Fruit fly (Drosophila melanogaster) whole organism, embryonic: ENCODE data around the gene shi.

Experiments
- Antp ChIP-seq: fragments of 200-800 bp; sonication (Bioruptor generic); optimal IDR thresholded peaks from 3 replicates; lab custom pipeline; 2016; ENCODE audit warnings: missing biosample characterization, missing genetic modification characterization
- Atf-2 ChIP-seq: fragments of 200-800 bp; sonication (Bioruptor generic); optimal IDR thresholded peaks from 2 replicates; lab custom pipeline; 2016; ENCODE audit warnings: missing biosample characterization, missing genetic modification characterization
- BtbVII ChIP-seq: fragments of 200-800 bp; sonication (Bioruptor generic); optimal IDR thresholded peaks from 3 replicates; lab custom pipeline; 2017; ENCODE audit warnings: missing biosample characterization, mild to moderate bottlenecking, missing genetic modification characterization
- CG12071 ChIP-seq: fragments of 200-800 bp; sonication (Bioruptor generic); optimal IDR thresholded peaks from 3 replicates; lab custom pipeline; 2018; ENCODE audit warnings: missing biosample characterization, mild to moderate bottlenecking, missing genetic modification characterization
- CG14014 ChIP-seq: fragments of 200-800 bp; sonication (Bioruptor generic); IDR thresholded peaks from 2 replicates; pipeline ENCODE4 v1.3.6; 2022; ENCODE audit warnings: missing biosample characterization, missing genetic modification characterization
- CG1602 ChIP-seq: fragments of 200-800 bp; sonication (Bioruptor generic); optimal IDR thresholded peaks from 3 replicates; lab custom pipeline; 2016; ENCODE audit warnings: missing biosample characterization, missing genetic modification characterization
- CG2116 ChIP-seq: fragments of 200-800 bp; sonication (Bioruptor generic); optimal IDR thresholded peaks from 3 replicates; lab custom pipeline; 2018; ENCODE audit warnings: missing biosample characterization, mild to moderate bottlenecking, missing genetic modification characterization
- CG33213 ChIP-seq: fragments of 200-800 bp; sonication (Bioruptor generic); optimal IDR thresholded peaks from 3 replicates; lab custom pipeline; 2016; ENCODE audit warnings: missing biosample characterization, missing genetic modification characterization
- CG33557 ChIP-seq: fragments of 200-800 bp; sonication (Bioruptor generic); optimal IDR thresholded peaks from 2 replicates; lab custom pipeline; 2019; ENCODE audit warnings: missing biosample characterization, mild to moderate bottlenecking, missing genetic modification characterization, moderate library complexity
- CG34376 ChIP-seq: fragments of 200-800 bp; sonication (Bioruptor generic); optimal IDR thresholded peaks from 2 replicates; lab custom pipeline; 2018; ENCODE audit warnings: missing biosample characterization, mild to moderate bottlenecking, missing genetic modification characterization
- CG4282 ChIP-seq: fragments of 200-800 bp; sonication (Bioruptor generic); optimal IDR thresholded peaks from 2 replicates; lab custom pipeline; 2016; ENCODE audit warnings: missing biosample characterization, missing genetic modification characterization
- CG6791 ChIP-seq: fragments of 200-800 bp; sonication (Bioruptor generic); IDR thresholded peaks from 3 replicates; pipeline ENCODE4 v1.3.6; 2022; ENCODE audit warnings: missing biosample characterization, missing genetic modification characterization; ENCODE audit not compliant: partially characterized antibody
- CG7786 ChIP-seq: fragments of 200-800 bp; sonication (Bioruptor generic); optimal IDR thresholded peaks from 2 replicates; lab custom pipeline; 2016; ENCODE audit warnings: missing biosample characterization, missing genetic modification characterization
- CG8765 ChIP-seq: fragments of 200-800 bp; sonication (Bioruptor generic); IDR thresholded peaks from 2 replicates; pipeline ENCODE4 v1.3.6; 2022; ENCODE audit warnings: missing biosample characterization, missing genetic modification characterization
- CTCF ChIP-seq: fragments of 200-800 bp; sonication (Bioruptor generic); optimal IDR thresholded peaks from 2 replicates; lab custom pipeline; 2017; ENCODE audit warnings: missing biosample characterization, mild to moderate bottlenecking, missing genetic modification characterization, moderate library complexity
- D19A ChIP-seq: fragments of 200-800 bp; optimal IDR thresholded peaks from 3 replicates; lab custom pipeline; 2019; ENCODE audit warnings: missing biosample characterization, mild to moderate bottlenecking, missing genetic modification characterization, moderate library complexity
- D19B ChIP-seq: fragments of 200-800 bp; sonication (Bioruptor generic); optimal IDR thresholded peaks from 2 replicates; lab custom pipeline; 2017; ENCODE audit warnings: missing biosample characterization, mild to moderate bottlenecking, missing genetic modification characterization
- Dip2 ChIP-seq: fragments of 200-800 bp; sonication (Bioruptor generic); IDR thresholded peaks from 2 replicates; pipeline ENCODE4 v1.3.6; 2022; ENCODE audit warnings: missing biosample characterization, missing genetic modification characterization
- Doc3 ChIP-seq: fragments of 200-800 bp; sonication (Bioruptor generic); IDR thresholded peaks from 3 replicates; pipeline ENCODE4 v1.3.6; 2022; ENCODE audit warnings: missing biosample characterization, missing genetic modification characterization; ENCODE audit not compliant: partially characterized antibody
- Dp ChIP-seq: fragments of 200-800 bp; sonication (Bioruptor generic); optimal IDR thresholded peaks from 2 replicates; lab custom pipeline; 2018; ENCODE audit warnings: missing biosample characterization, mild to moderate bottlenecking, missing genetic modification characterization, moderate library complexity
- Ets65A ChIP-seq: fragments of 200-800 bp; sonication (Bioruptor generic); peaks from one replicate; lab custom pipeline; 2016; ENCODE audit warnings: missing biosample characterization, missing genetic modification characterization
- Gsc ChIP-seq: fragments of 200-800 bp; sonication (Bioruptor generic); IDR thresholded peaks from 2 replicates; pipeline ENCODE4 v1.3.6; 2022; ENCODE audit warnings: missing biosample characterization, missing genetic modification characterization
- HmgD ChIP-seq: fragments of 200-800 bp; sonication (Bioruptor generic); optimal IDR thresholded peaks from 3 replicates; lab custom pipeline; 2016; ENCODE audit warnings: missing biosample characterization, missing genetic modification characterization
- Hr39 ChIP-seq: fragments of >200 bp; optimal IDR thresholded peaks from 2 replicates; lab custom pipeline; 2017
- Hsf ChIP-seq: fragments of 200-800 bp; sonication (Bioruptor generic); optimal IDR thresholded peaks from 3 replicates; lab custom pipeline; 2016; ENCODE audit warnings: missing biosample characterization, missing genetic modification characterization
- MTF-1 ChIP-seq: fragments of 200-800 bp; sonication (Bioruptor generic); optimal IDR thresholded peaks from 2 replicates; lab custom pipeline; 2018; ENCODE audit warnings: missing biosample characterization, mild to moderate bottlenecking, missing genetic modification characterization, borderline replicate concordance
- Meics ChIP-seq: fragments of 200-800 bp; sonication (Bioruptor generic); optimal IDR thresholded peaks from 2 replicates; lab custom pipeline; 2017; ENCODE audit warnings: missing biosample characterization, mild to moderate bottlenecking, missing genetic modification characterization
- Nf-YC ChIP-seq: fragments of 200-800 bp; optimal IDR thresholded peaks from 3 replicates; lab custom pipeline; 2019; ENCODE audit warnings: missing biosample characterization, mild to moderate bottlenecking, missing genetic modification characterization, moderate library complexity
- Sin3A ChIP-seq: fragments of >200 bp; optimal IDR thresholded peaks from 2 replicates; lab custom pipeline; 2018
- al ChIP-seq: fragments of 200-800 bp; sonication (Bioruptor generic); IDR thresholded peaks from 2 replicates; pipeline ENCODE4 v1.3.6; 2022; ENCODE audit warnings: missing biosample characterization, missing genetic modification characterization
- bowl ChIP-seq: fragments of 200-800 bp; sonication (Bioruptor generic); IDR thresholded peaks from 2 replicates; pipeline ENCODE4 v1.3.6; 2022; ENCODE audit warnings: missing biosample characterization, missing genetic modification characterization
- chif ChIP-seq, 2 experiments: fragments of 200-800 bp; sonication (Bioruptor generic); optimal IDR thresholded peaks; 3 replicates each; lab custom pipeline; 2016; ENCODE audit warnings: missing biosample characterization in 2 of 2, missing genetic modification characterization in 2 of 2
- chm ChIP-seq: fragments of 200-800 bp; sonication (Bioruptor generic); IDR thresholded peaks from 2 replicates; pipeline ENCODE4 v1.3.6; 2022; ENCODE audit warnings: missing biosample characterization, missing genetic modification characterization
- ci ChIP-seq: fragments of 200-800 bp; sonication (Bioruptor generic); IDR thresholded peaks from 3 replicates; pipeline ENCODE4 v1.3.6; 2022; ENCODE audit warnings: missing biosample characterization, missing genetic modification characterization
- dpn ChIP-seq, 2 experiments: fragments of 200-800 bp; sonication (Bioruptor generic); optimal IDR thresholded peaks; 3 replicates each; lab custom pipeline; 2016; ENCODE audit warnings: missing biosample characterization in 2 of 2, missing genetic modification characterization in 2 of 2
- fd3F ChIP-seq: fragments of 200-800 bp; sonication (Bioruptor generic); optimal IDR thresholded peaks from 2 replicates; lab custom pipeline; 2018; ENCODE audit warnings: missing biosample characterization, mild to moderate bottlenecking, missing genetic modification characterization, moderate library complexity
- fd64A ChIP-seq: fragments of 200-800 bp; sonication (Bioruptor generic); optimal IDR thresholded peaks from 3 replicates; lab custom pipeline; 2018; ENCODE audit warnings: missing biosample characterization, mild to moderate bottlenecking, missing genetic modification characterization
- gce ChIP-seq: fragments of 200-800 bp; sonication (Bioruptor generic); IDR thresholded peaks from 3 replicates; pipeline ENCODE4 v1.3.6; 2022; ENCODE audit warnings: missing biosample characterization, missing genetic modification characterization
- gem ChIP-seq: fragments of 200-800 bp; sonication (Bioruptor generic); optimal IDR thresholded peaks from 2 replicates; lab custom pipeline; 2019; ENCODE audit warnings: missing biosample characterization, mild to moderate bottlenecking, missing genetic modification characterization, moderate library complexity
- gfzf ChIP-seq: fragments of 200-800 bp; sonication (Bioruptor generic); optimal IDR thresholded peaks from 2 replicates; lab custom pipeline; 2016; ENCODE audit warnings: missing biosample characterization, mild to moderate bottlenecking, missing genetic modification characterization, moderate library complexity
- ham ChIP-seq: fragments of 200-800 bp; sonication (Bioruptor generic); IDR thresholded peaks from 2 replicates; pipeline ENCODE4 v1.3.6; 2022; ENCODE audit warnings: missing biosample characterization, missing genetic modification characterization
- hb ChIP-seq: fragments of 200-800 bp; sonication (Bioruptor generic); IDR thresholded peaks from 3 replicates; pipeline ENCODE4 v1.3.6; 2022; ENCODE audit warnings: missing biosample characterization, missing genetic modification characterization; ENCODE audit not compliant: partially characterized antibody
- jigr1 ChIP-seq: fragments of 200-800 bp; sonication (Bioruptor generic); IDR thresholded peaks from 3 replicates; pipeline ENCODE4 v1.3.6; 2022; ENCODE audit warnings: missing biosample characterization, missing genetic modification characterization
- lbe ChIP-seq: fragments of 200-800 bp; sonication (Bioruptor generic); optimal IDR thresholded peaks from 2 replicates; lab custom pipeline; 2016; ENCODE audit warnings: missing biosample characterization, mild to moderate bottlenecking, missing genetic modification characterization
- pfk ChIP-seq: fragments of 200-800 bp; sonication (Bioruptor generic); optimal IDR thresholded peaks from 2 replicates; lab custom pipeline; 2018; ENCODE audit warnings: missing biosample characterization, mild to moderate bottlenecking, missing genetic modification characterization, moderate library complexity
- prd ChIP-seq, 3 experiments: fragments of >200 bp in 2 of 3; fragments of 200-800 bp in 1 of 3; sonication (Bioruptor generic) in 1 of 3; optimal IDR thresholded peaks in 2 of 3; IDR thresholded peaks in 1 of 3; 2 replicates in 2 of 3; 3 replicates in 1 of 3; pipeline versions ENCODE4 v1.3.6 to Lab custom; 2017 to 2022; ENCODE audit warnings: missing biosample characterization in 1 of 3, missing genetic modification characterization in 1 of 3
- sob ChIP-seq: fragments of 200-800 bp; sonication (Bioruptor generic); IDR thresholded peaks from 2 replicates; pipeline ENCODE4 v1.3.6; 2022; ENCODE audit warnings: missing biosample characterization, missing genetic modification characterization
- trh ChIP-seq: fragments of 200-800 bp; sonication (Bioruptor generic); optimal IDR thresholded peaks from 2 replicates; lab custom pipeline; 2016; ENCODE audit warnings: missing biosample characterization, missing genetic modification characterization
- vfl ChIP-seq: fragments of 200-800 bp; sonication (Bioruptor generic); optimal IDR thresholded peaks from 2 replicates; lab custom pipeline; 2016; ENCODE audit warnings: missing biosample characterization, missing genetic modification characterization
- z ChIP-seq: fragments of 200-800 bp; sonication (Bioruptor generic); IDR thresholded peaks from 3 replicates; pipeline ENCODE4 v1.3.6; 2022; ENCODE audit warnings: missing biosample characterization, missing genetic modification characterization
- zen ChIP-seq: fragments of 200-800 bp; sonication (Bioruptor generic); optimal IDR thresholded peaks from 3 replicates; lab custom pipeline; 2018; ENCODE audit warnings: missing biosample characterization, mild to moderate bottlenecking, missing genetic modification characterization, moderate library complexity

shi gene

dm6 chrX:15891606-15892345 lies at the start of gene shi (continued):
- TF ChIP-seq chm, result no peak
- TF ChIP-seq CTCF (GFP tag; lab: Kevin White, UChicago), result no peak
- TF ChIP-seq CG12071 (GFP tag; lab: Kevin White, UChicago), result no peak
- peak; percentile 52 for TF ChIP-seq Sin3A (lab: Kevin White, UChicago)
- TF ChIP-seq z (GFP tag; lab: Robert Waterston, UW), result no peak
- no peak for TF ChIP-seq CG1602 (GFP tag; lab: Kevin White, UChicago)
- peak; percentile 36 for TF ChIP-seq CG33213 (GFP tag; lab: Kevin White, UChicago)
- TF ChIP-seq CG4282, result no peak
- no peak for TF ChIP-seq fd3F
- peak; percentile 80 for TF ChIP-seq CG34376 (GFP tag; lab: Kevin White, UChicago)
- no peak for TF ChIP-seq Hr39 (lab: Kevin White, UChicago)
- no peak for TF ChIP-seq ham (GFP tag; lab: Robert Waterston, UW)
- peak; percentile 53 for TF ChIP-seq Dp (GFP tag; lab: Kevin White, UChicago)
- no peak for TF ChIP-seq D19B (GFP tag; lab: Kevin White, UChicago)
- peak; percentile 91 for TF ChIP-seq Doc3 (GFP tag; lab: Robert Waterston, UW)
- TF ChIP-seq Meics (GFP tag; lab: Kevin White, UChicago), result no peak
- 0 out of 2 replicates have a peak, but pooled peaks have one; percentile 20 for TF ChIP-seq al
- peak; percentile 99 for TF ChIP-seq hb
- TF ChIP-seq Dip2 (GFP tag; lab: Robert Waterston, UW), result no peak
- TF ChIP-seq HmgD (GFP tag; lab: Kevin White, UChicago), result peak; percentile 43
- peak; percentile 46 for TF ChIP-seq zen (tag; lab: Kevin White, UChicago)
- TF ChIP-seq D19A (tag; lab: Kevin White, UChicago), result no peak
- TF ChIP-seq prd (optimal IDR thresholded peaks at IDR 0.05; lab: Kevin White, UChicago), result no peak
- no peak for TF ChIP-seq prd (GFP tag; IDR thresholded peaks at IDR 0.05; lab: Robert Waterston, UW)
- peak; percentile 35; the same call in 1 of the 2 replicates for TF ChIP-seq sob (GFP tag; lab: Robert Waterston, UW)
- TF ChIP-seq Hsf (GFP tag; lab: Kevin White, UChicago), result no peak
- TF ChIP-seq CG14014 (GFP tag; lab: Robert Waterston, UW), result no peak
- no peak for TF ChIP-seq fd64A (GFP tag; lab: Kevin White, UChicago)
- no peak for TF ChIP-seq CG8765
- peak; percentile 23 to 35 for TF ChIP-seq dpn (GFP tag; optimal IDR thresholded peaks at IDR 0.05; lab: Kevin White, UChicago)
- no peak for TF ChIP-seq trh (GFP tag; lab: Kevin White, UChicago)
- TF ChIP-seq lbe (GFP tag; lab: Kevin White, UChicago), result no peak
- TF ChIP-seq CG6791 (GFP tag; lab: Robert Waterston, UW), result peak; percentile 99
- TF ChIP-seq CG7786 (GFP tag; lab: Kevin White, UChicago), result peak; percentile 14
- no peak for TF ChIP-seq jigr1 (GFP tag; lab: Robert Waterston, UW)
- peak; percentile 42 for TF ChIP-seq Nf-YC (tag; lab: Kevin White, UChicago)
- TF ChIP-seq gem (tag; lab: Kevin White, UChicago), result no peak
- TF ChIP-seq CG33557, result no peak
- no peak for TF ChIP-seq MTF-1 (GFP tag; lab: Kevin White, UChicago)
- peak; percentile 53 for TF ChIP-seq gfzf (GFP tag; lab: Kevin White, UChicago)
- no peak for TF ChIP-seq Gsc (GFP tag; lab: Robert Waterston, UW)
- TF ChIP-seq Atf-2 (GFP tag; lab: Kevin White, UChicago), result no peak
- TF ChIP-seq Ets65A (GFP tag; lab: Kevin White, UChicago), result no peak
- TF ChIP-seq bowl (GFP tag; lab: Robert Waterston, UW), result no peak
- TF ChIP-seq CG2116 (GFP tag; lab: Kevin White, UChicago), result peak; percentile 89
- no peak for TF ChIP-seq vfl (GFP tag; lab: Kevin White, UChicago)
- peak; percentile 67 for TF ChIP-seq pfk (GFP tag; lab: Kevin White, UChicago)
- TF ChIP-seq gce (GFP tag; lab: Robert Waterston, UW), result no peak
- TF ChIP-seq BtbVII (GFP tag; lab: Kevin White, UChicago), result no peak
- peak; percentile 58; the same call in 2 of the 3 replicates for TF ChIP-seq ci (GFP tag; lab: Robert Waterston, UW)
- no peak for TF ChIP-seq chif (GFP tag; optimal IDR thresholded peaks at IDR 0.05; lab: Kevin White, UChicago)
- no peak for TF ChIP-seq Antp (GFP tag; lab: Kevin White, UChicago)
